Fruit fly (Drosophila melanogaster): ENCODE measurements around the gene CG5746.
A peak's percentile ranks its signal among the peaks of the same experiment; 100 is the strongest.

Gene CG5746

DNA sequence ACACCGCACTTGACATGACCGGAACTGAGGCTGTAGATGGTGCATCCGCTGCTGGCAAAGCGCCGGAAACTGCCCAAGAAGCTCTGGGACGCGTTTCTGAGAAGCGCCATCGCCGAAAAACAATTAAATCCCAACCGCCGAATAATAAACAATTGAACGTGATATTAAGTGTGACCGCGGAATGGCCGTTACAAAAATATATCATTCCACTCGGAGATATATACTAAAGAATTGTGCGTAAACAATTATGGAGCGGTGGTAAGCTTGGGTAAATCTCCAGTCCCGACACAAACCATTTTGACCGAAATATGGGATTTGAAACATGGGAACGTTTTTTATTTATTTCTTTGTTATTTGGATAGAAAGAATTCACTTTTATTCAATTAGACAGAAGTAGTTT, 11.4 kb upstream of the CG5746 start, which contains the start of gene CG18528 (continued):
- TF ChIP-seq CG15514 (GFP tag; optimal IDR thresholded peaks at IDR 0.05), result peak; percentile 51
- TF ChIP-seq Myb (GFP tag; optimal IDR thresholded peaks at IDR 0.05), result peak; percentile 97
- TF ChIP-seq Sin3A (optimal IDR thresholded peaks at IDR 0.05), result peak; percentile 29
- TF ChIP-seq sens (GFP tag), result peak; percentile 73
- TF ChIP-seq dysf (GFP tag; IDR thresholded peaks at IDR 0.05), result 0 out of 3 replicates have a peak, but pooled peaks have one; percentile 6
- peak; percentile 53 for TF ChIP-seq Dip3 (GFP tag; optimal IDR thresholded peaks at IDR 0.05)
- peak; percentile 31; the same call in 1 of the 3 replicates for TF ChIP-seq zfh1 (GFP tag; IDR thresholded peaks at IDR 0.05)
- peak; percentile 24; the same call in 1 of the 4 replicates for TF ChIP-seq Dll (GFP tag; IDR thresholded peaks at IDR 0.05; ENCODE audit: partially characterized antibody)
- TF ChIP-seq grau (tag; optimal IDR thresholded peaks at IDR 0.05), result no peak
- TF ChIP-seq lbe (GFP tag; optimal IDR thresholded peaks at IDR 0.05), result no peak
- TF ChIP-seq CG8924 (tag; optimal IDR thresholded peaks at IDR 0.05), result peak; percentile 24
- peak; percentile 80 for TF ChIP-seq MBD-R2 (GFP tag; IDR thresholded peaks at IDR 0.05)
- TF ChIP-seq CG9932 (GFP tag; IDR thresholded peaks at IDR 0.05), result no peak
- peak; percentile 64 for TF ChIP-seq CoRest (tag; optimal IDR thresholded peaks at IDR 0.05)
- no peak for TF ChIP-seq CG11398 (GFP tag; optimal IDR thresholded peaks at IDR 0.05)
- no peak for TF ChIP-seq Atf3 (GFP tag; optimal IDR thresholded peaks at IDR 0.05)
- no peak for TF ChIP-seq CG13894 (tag; optimal IDR thresholded peaks at IDR 0.05)
- TF ChIP-seq CG12391 (tag; optimal IDR thresholded peaks at IDR 0.05), result peak; percentile 6
- no peak for TF ChIP-seq esg (GFP tag; conservative IDR thresholded peaks at IDR 0.05)
- no peak for TF ChIP-seq org-1 (GFP tag; optimal IDR thresholded peaks at IDR 0.05)
- no peak for TF ChIP-seq fd102C (GFP tag; optimal IDR thresholded peaks at IDR 0.05)
- TF ChIP-seq gfzf (GFP tag; optimal IDR thresholded peaks at IDR 0.05), result peak; percentile 96
- peak; percentile 89 for TF ChIP-seq pzg (GFP tag; optimal IDR thresholded peaks at IDR 0.05)
- TF ChIP-seq zf30C (GFP tag; optimal IDR thresholded peaks at IDR 0.05), result no peak
- no peak for TF ChIP-seq hb (GFP tag; IDR thresholded peaks at IDR 0.05; ENCODE audit: partially characterized antibody)
- peak; percentile 61 for TF ChIP-seq Dp (GFP tag; optimal IDR thresholded peaks at IDR 0.05)
- TF ChIP-seq Neu2 (GFP tag; optimal IDR thresholded peaks at IDR 0.05; ENCODE audit: borderline replicate concordance), result no peak
- peak; percentile 84 for TF ChIP-seq Lhr (GFP tag; optimal IDR thresholded peaks at IDR 0.05)
- TF ChIP-seq HmgZ (tag; optimal IDR thresholded peaks at IDR 0.05), result peak; percentile 60
- TF ChIP-seq CG1647 (GFP tag; optimal IDR thresholded peaks at IDR 0.05), result no peak
- TF ChIP-seq Meics (GFP tag; optimal IDR thresholded peaks at IDR 0.05), result no peak
- no peak for TF ChIP-seq CG30431 (GFP tag; optimal IDR thresholded peaks at IDR 0.05)
- peak; percentile 52 for TF ChIP-seq CG2116 (GFP tag; optimal IDR thresholded peaks at IDR 0.05)
- peak; percentile 62 for TF ChIP-seq CTCF (GFP tag; optimal IDR thresholded peaks at IDR 0.05)
- TF ChIP-seq amos (GFP tag; IDR thresholded peaks at IDR 0.05; ENCODE audit: partially characterized antibody), result no peak; the same call in 1 of the 2 replicates
- TF ChIP-seq CG9797 (GFP tag; optimal IDR thresholded peaks at IDR 0.05), result peak; percentile 82
- 0 out of 2 replicates have a peak, but pooled peaks have one; percentile 33 for TF ChIP-seq Dref (GFP tag; IDR thresholded peaks at IDR 0.05)
- TF ChIP-seq knrl (GFP tag; IDR thresholded peaks at IDR 0.05; ENCODE audit: partially characterized antibody), result peak; percentile 15; the same call in 1 of the 3 replicates
- no peak for TF ChIP-seq Lpt (GFP tag; optimal IDR thresholded peaks at IDR 0.05)
- peak; percentile 68 for TF ChIP-seq E2f2 (GFP tag; IDR thresholded peaks at IDR 0.05)
- no peak for TF ChIP-seq bcd (GFP tag; optimal IDR thresholded peaks at IDR 0.05)
- no peak for TF ChIP-seq lilli (GFP tag; optimal IDR thresholded peaks at IDR 0.05)
- TF ChIP-seq bab2 (GFP tag; optimal IDR thresholded peaks at IDR 0.05), result no peak
- peak; percentile 85 for TF ChIP-seq Ets65A (GFP tag)
- TF ChIP-seq tio (GFP tag; optimal IDR thresholded peaks at IDR 0.05), result no peak
- no peak for TF ChIP-seq CG14667 (GFP tag; IDR thresholded peaks at IDR 0.05)
- no peak for TF ChIP-seq ase (GFP tag; IDR thresholded peaks at IDR 0.05)
- no peak for TF ChIP-seq ac (GFP tag; optimal IDR thresholded peaks at IDR 0.05)
- TF ChIP-seq CG11695 (GFP tag; IDR thresholded peaks at IDR 0.05), result no peak
- TF ChIP-seq phol (tag; optimal IDR thresholded peaks at IDR 0.05), result peak; percentile 47
- TF ChIP-seq Doc2 (GFP tag; IDR thresholded peaks at IDR 0.05), result no peak
- TF ChIP-seq Nf-YA (GFP tag; IDR thresholded peaks at IDR 0.05), result no peak
